Worm (Caenorhabditis elegans) whole organism, early embryonic: ENCODE data around the gene nhr-61.

ENCODE experiments used
- B0310.2 ChIP-seq: sonication (generic microtip); optimal IDR thresholded peaks from 2 replicates; lab custom pipeline; 2016; ENCODE audit warnings: mild to moderate bottlenecking, missing genetic modification characterization, missing compliant biosample characterization
- F13C5.2 ChIP-seq: sonication (generic microtip); optimal IDR thresholded peaks from 2 replicates; lab custom pipeline; 2017; ENCODE audit warnings: mild to moderate bottlenecking, missing genetic modification characterization, inconsistent platforms, missing compliant biosample characterization
- ama-1 ChIP-seq: fragments of 150-350 bp; optimal IDR thresholded peaks from 2 replicates; lab custom pipeline; 2014
- ceh-13 ChIP-seq: fragments of 200-800 bp; sonication (Bioruptor generic); optimal IDR thresholded peaks from 2 replicates; lab custom pipeline; 2018; ENCODE audit warnings: mild to moderate bottlenecking, missing genetic modification characterization, missing compliant biosample characterization
- ets-7 ChIP-seq: sonication (generic microtip); optimal IDR thresholded peaks from 2 replicates; lab custom pipeline; 2016; ENCODE audit warnings: missing genotype, missing genetic modification characterization, missing compliant biosample characterization
- flt-1 ChIP-seq: fragments of 200-800 bp; sonication (Bioruptor generic); IDR thresholded peaks from 2 replicates; pipeline ENCODE4 v1.3.6; 2022; ENCODE audit warnings: missing genetic modification characterization, missing compliant biosample characterization
- tbx-37 ChIP-seq: fragments of 200-800 bp; sonication (Bioruptor generic); conservative IDR thresholded peaks from 2 replicates; pipeline ENCODE4 v1.3.6; 2022; ENCODE audit warnings: missing genetic modification reagents, missing genetic modification characterization, missing compliant biosample characterization
- tra-4 ChIP-seq: sonication (generic microtip); optimal IDR thresholded peaks from 2 replicates; lab custom pipeline; 2017; ENCODE audit warnings: missing genetic modification characterization, missing compliant biosample characterization

DNA sequence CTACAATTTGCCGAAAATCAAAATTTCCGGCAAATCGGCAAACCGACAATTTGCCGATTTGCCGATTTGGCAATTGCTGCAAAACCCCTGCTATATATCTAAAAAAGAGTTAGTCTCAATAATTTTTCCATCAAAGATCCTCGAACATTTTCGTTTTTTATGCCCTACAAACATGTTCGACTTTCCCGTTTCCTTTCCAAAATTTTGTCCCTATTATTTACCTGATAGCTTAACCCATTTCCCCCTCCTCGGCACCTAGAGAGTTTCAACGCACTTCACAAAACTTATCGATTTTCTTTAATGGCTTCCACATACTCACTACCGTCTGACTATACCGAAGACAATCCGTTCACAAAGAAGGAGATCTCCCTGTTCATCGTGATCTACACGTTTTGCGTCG lies 9.7 kb downstream of the nhr-61 start, which contains the start of gene W01D2.6:
- TF ChIP-seq ama-1 (no peak), ceh-13 (GFP tag; lab: Kevin White, UChicago) (no peak), flt-1 (GFP tag; lab: Robert Waterston, UW) (no peak), F13C5.2 (no peak), tra-4 (tag; lab: Kevin White, UChicago) (no peak), ets-7 (tag; lab: Kevin White, UChicago) (no peak), tbx-37 (no peak), B0310.2 (tag; lab: Kevin White, UChicago) (no peak)
